Worm (Caenorhabditis elegans) whole organism, early embryonic: Measurements from ENCODE around the gene ZK863.1.

Source experiments
- B0310.2 ChIP-seq: sonication (generic microtip); optimal IDR thresholded peaks from 2 replicates; lab custom pipeline; 2016; ENCODE audit warnings: mild to moderate bottlenecking, missing genetic modification characterization, missing compliant biosample characterization
- F13C5.2 ChIP-seq: sonication (generic microtip); optimal IDR thresholded peaks from 2 replicates; lab custom pipeline; 2017; ENCODE audit warnings: mild to moderate bottlenecking, missing genetic modification characterization, inconsistent platforms, missing compliant biosample characterization
- aly-1 ChIP-seq: sonication (generic microtip); optimal IDR thresholded peaks from 2 replicates; lab custom pipeline; 2016; ENCODE audit warnings: missing genetic modification characterization, missing compliant biosample characterization
- ama-1 ChIP-seq: fragments of 150-350 bp; optimal IDR thresholded peaks from 2 replicates; lab custom pipeline; 2014
- ets-7 ChIP-seq: sonication (generic microtip); optimal IDR thresholded peaks from 2 replicates; lab custom pipeline; 2016; ENCODE audit warnings: missing genotype, missing genetic modification characterization, missing compliant biosample characterization
- flt-1 ChIP-seq: fragments of 200-800 bp; sonication (Bioruptor generic); IDR thresholded peaks from 2 replicates; pipeline ENCODE4 v1.3.6; 2022; ENCODE audit warnings: missing genetic modification characterization, missing compliant biosample characterization
- hmg-4 ChIP-seq: fragments of 200-800 bp; sonication (Bioruptor generic); optimal IDR thresholded peaks from 2 replicates; lab custom pipeline; 2018; ENCODE audit warnings: mild to moderate bottlenecking, missing genetic modification characterization, missing compliant biosample characterization
- pes-1 ChIP-seq: fragments of 200-800 bp; sonication (Bioruptor generic); IDR thresholded peaks from 2 replicates; pipeline ENCODE4 v1.3.6; 2022; ENCODE audit warnings: missing genetic modification reagents, missing genetic modification characterization, missing compliant biosample characterization
- scrt-1 ChIP-seq: fragments of 200-800 bp; sonication (Bioruptor generic); IDR thresholded peaks from 2 replicates; pipeline ENCODE4 v1.3.6; 2022; ENCODE audit warnings: missing genetic modification characterization, missing compliant biosample characterization
- sea-1 ChIP-seq: fragments of 200-800 bp; sonication (Bioruptor generic); conservative IDR thresholded peaks from 2 replicates; pipeline ENCODE4 v1.3.6; 2022; ENCODE audit warnings: missing genetic modification characterization, missing compliant biosample characterization
- tbx-11 ChIP-seq: fragments of 200-800 bp; sonication (Bioruptor generic); IDR thresholded peaks from 2 replicates; pipeline ENCODE4 v1.3.6; 2022; ENCODE audit warnings: missing genetic modification characterization, missing compliant biosample characterization

DNA sequence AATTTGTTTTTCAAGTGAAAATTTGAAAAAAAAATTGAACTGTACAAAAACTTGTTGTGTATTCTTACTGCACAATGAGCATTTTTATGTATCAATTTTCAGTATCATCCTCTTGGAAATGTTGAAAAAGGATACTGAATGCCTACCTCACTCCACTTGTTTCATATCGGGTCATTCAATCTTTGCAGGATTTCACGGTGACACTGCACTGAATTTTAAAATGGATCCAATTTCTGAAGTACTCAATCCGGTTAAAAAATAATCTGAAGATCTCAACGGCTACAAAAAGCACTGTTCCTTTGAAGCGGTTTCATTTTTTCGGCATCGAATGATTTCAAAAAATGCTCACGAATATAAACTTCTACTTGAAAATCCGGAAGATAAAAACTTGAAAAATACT, 32.1 kb downstream of the ZK863.1 start:
- TF ChIP-seq pes-1 (GFP tag; lab: Robert Waterston, UW), result no peak
- TF ChIP-seq ama-1 (lab: Kevin White, UChicago), result no peak
- TF ChIP-seq F13C5.2, result no peak
- TF ChIP-seq B0310.2 (tag; lab: Kevin White, UChicago), result no peak
- no peak for TF ChIP-seq hmg-4 (GFP tag; lab: Kevin White, UChicago)
- TF ChIP-seq aly-1, result no peak
- TF ChIP-seq tbx-11, result no peak
- no peak for TF ChIP-seq flt-1 (GFP tag; lab: Robert Waterston, UW)
- no peak for TF ChIP-seq ets-7 (tag; lab: Kevin White, UChicago)
- TF ChIP-seq sea-1 (GFP tag; lab: Robert Waterston, UW), result no peak
- no peak for TF ChIP-seq scrt-1
